Fruit fly (Drosophila melanogaster): ENCODE measurements around the gene CG17110.

Gene CG17110

DNA sequence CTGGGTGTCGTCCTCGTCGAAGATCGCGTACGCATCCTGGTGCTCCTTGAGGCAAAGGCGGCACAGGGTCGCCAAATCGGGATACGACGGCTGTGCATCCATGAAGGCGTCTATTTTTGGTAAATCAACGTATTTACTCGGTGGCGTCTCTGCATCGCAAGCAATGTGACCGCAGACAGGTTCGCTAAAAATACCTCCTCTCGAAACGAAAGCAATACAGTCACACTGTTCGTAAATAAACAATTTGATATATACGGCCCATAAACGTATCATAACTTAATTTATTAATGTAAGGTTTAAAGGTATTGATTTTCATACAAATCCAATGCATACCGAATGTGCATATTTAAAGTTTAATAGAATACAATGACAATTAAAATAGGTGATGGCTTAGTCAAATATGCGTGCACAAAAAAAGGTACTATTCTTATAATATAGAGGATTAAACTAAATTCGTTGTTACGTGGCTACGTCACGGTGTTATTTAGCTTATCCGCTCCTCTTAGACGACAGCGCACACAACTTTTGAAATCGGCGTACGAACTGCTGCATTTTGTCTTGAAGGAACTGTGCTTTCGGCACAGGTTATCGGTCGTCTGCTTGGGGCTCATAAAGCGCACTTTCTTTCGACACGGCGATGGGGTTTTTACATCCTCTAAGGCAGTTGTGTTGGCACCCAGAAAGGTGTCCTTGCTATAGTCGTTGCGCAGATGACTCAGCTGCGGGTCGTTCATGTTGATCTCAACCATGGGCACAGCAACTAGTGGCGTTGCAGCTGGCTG lies 34.9 kb downstream of the CG17110 start, which contains the start of gene CG31365 (continued):
- no peak for TF ChIP-seq CG13775 (GFP tag; optimal IDR thresholded peaks at IDR 0.05)
- no peak for TF ChIP-seq Stat92E (GFP tag; optimal IDR thresholded peaks at IDR 0.05)
- TF ChIP-seq ranshi (GFP tag; IDR thresholded peaks at IDR 0.05), result no peak
- TF ChIP-seq ci (GFP tag; IDR thresholded peaks at IDR 0.05), result peak; percentile 24; the same call in 1 of the 3 replicates
- TF ChIP-seq gro (GFP tag; optimal IDR thresholded peaks at IDR 0.05), result no peak
- TF ChIP-seq cas (GFP tag; IDR thresholded peaks at IDR 0.05), result no peak
- no peak for TF ChIP-seq sd (tag; optimal IDR thresholded peaks at IDR 0.05)
- no peak for TF ChIP-seq ems (GFP tag; optimal IDR thresholded peaks at IDR 0.05)
- TF ChIP-seq CG31224 (GFP tag; IDR thresholded peaks at IDR 0.05), result no peak
- TF ChIP-seq CG8388 (GFP tag; optimal IDR thresholded peaks at IDR 0.05), result peak; percentile 33
- TF ChIP-seq en (GFP tag; optimal IDR thresholded peaks at IDR 0.05), result no peak
- no peak for TF ChIP-seq Oaz (GFP tag; IDR thresholded peaks at IDR 0.05)
- no peak for TF ChIP-seq CG4707 (GFP tag; optimal IDR thresholded peaks at IDR 0.05)
- peak; percentile 46; the same call in 1 of the 2 replicates for TF ChIP-seq unc-4 (GFP tag; IDR thresholded peaks at IDR 0.05; ENCODE audit: partially characterized antibody)
- no peak for TF ChIP-seq Nf-YC (tag; optimal IDR thresholded peaks at IDR 0.05)
- TF ChIP-seq CG13424 (tag; optimal IDR thresholded peaks at IDR 0.05), result no peak
- no peak for TF ChIP-seq inv (GFP tag; IDR thresholded peaks at IDR 0.05; ENCODE audit: partially characterized antibody)
- TF ChIP-seq nerfin-1 (tag; optimal IDR thresholded peaks at IDR 0.05), result peak; percentile 18
- no peak for TF ChIP-seq toy (GFP tag; IDR thresholded peaks at IDR 0.05)
- peak; percentile 48 for TF ChIP-seq trem (tag; optimal IDR thresholded peaks at IDR 0.05)
- no peak for TF ChIP-seq fd64A (GFP tag; optimal IDR thresholded peaks at IDR 0.05)
- TF ChIP-seq CG1233 (GFP tag; optimal IDR thresholded peaks at IDR 0.05), result no peak
- TF ChIP-seq ATbp (GFP tag; optimal IDR thresholded peaks at IDR 0.05), result no peak
- TF ChIP-seq CG7271 (tag; optimal IDR thresholded peaks at IDR 0.05), result no peak
- no peak for TF ChIP-seq so (GFP tag; IDR thresholded peaks at IDR 0.05)
- TF ChIP-seq row (GFP tag; IDR thresholded peaks at IDR 0.05), result peak; percentile 44; the same call in 2 of the 3 replicates
- TF ChIP-seq CG8924 (tag; optimal IDR thresholded peaks at IDR 0.05), result peak; percentile 13
- no peak for TF ChIP-seq CG6254 (GFP tag; optimal IDR thresholded peaks at IDR 0.05)
- no peak for TF ChIP-seq CG14441 (GFP tag; IDR thresholded peaks at IDR 0.05)
- TF ChIP-seq tup (GFP tag; optimal IDR thresholded peaks at IDR 0.05), result no peak
- TF ChIP-seq repo (GFP tag; optimal IDR thresholded peaks at IDR 0.05), result no peak
- no peak for TF ChIP-seq eve (GFP tag; optimal IDR thresholded peaks at IDR 0.05)
- peak; percentile 63 for TF ChIP-seq stwl (tag; optimal IDR thresholded peaks at IDR 0.05)
- TF ChIP-seq Rx (GFP tag; IDR thresholded peaks at IDR 0.05), result no peak
- TF ChIP-seq CG30020 (tag; optimal IDR thresholded peaks at IDR 0.05), result no peak
- TF ChIP-seq CG13287 (GFP tag; IDR thresholded peaks at IDR 0.05; ENCODE audit: partially characterized antibody), result peak; percentile 66
- peak; percentile 75 for TF ChIP-seq CG4617 (GFP tag; optimal IDR thresholded peaks at IDR 0.05; ENCODE audit: borderline replicate concordance)
- no peak for TF ChIP-seq ap (GFP tag; IDR thresholded peaks at IDR 0.05)
- no peak for TF ChIP-seq schlank (tag; optimal IDR thresholded peaks at IDR 0.05)
- peak; percentile 41 for TF ChIP-seq CG12659 (GFP tag; optimal IDR thresholded peaks at IDR 0.05)
- peak; percentile 41 for TF ChIP-seq hbn (GFP tag; IDR thresholded peaks at IDR 0.05; ENCODE audit: partially characterized antibody)
- no peak for TF ChIP-seq ham (GFP tag; IDR thresholded peaks at IDR 0.05)
- TF ChIP-seq zfh1 (GFP tag; IDR thresholded peaks at IDR 0.05), result 0 out of 3 replicates have a peak, but pooled peaks have one; percentile 4
- no peak for TF ChIP-seq tna (GFP tag; IDR thresholded peaks at IDR 0.05; ENCODE audit: partially characterized antibody)
- TF ChIP-seq chm (GFP tag; IDR thresholded peaks at IDR 0.05), result no peak
- no peak for TF ChIP-seq CG11093 (GFP tag; IDR thresholded peaks at IDR 0.05)
- no peak for TF ChIP-seq Meics (GFP tag; optimal IDR thresholded peaks at IDR 0.05)
- TF ChIP-seq CG12155 (GFP tag; optimal IDR thresholded peaks at IDR 0.05), result no peak
- TF ChIP-seq bab2 (GFP tag; optimal IDR thresholded peaks at IDR 0.05), result no peak

Measured in whole organism, embryonic.